Fruit fly (Drosophila melanogaster): ENCODE data around the gene mxt.

mxt gene

DNA sequence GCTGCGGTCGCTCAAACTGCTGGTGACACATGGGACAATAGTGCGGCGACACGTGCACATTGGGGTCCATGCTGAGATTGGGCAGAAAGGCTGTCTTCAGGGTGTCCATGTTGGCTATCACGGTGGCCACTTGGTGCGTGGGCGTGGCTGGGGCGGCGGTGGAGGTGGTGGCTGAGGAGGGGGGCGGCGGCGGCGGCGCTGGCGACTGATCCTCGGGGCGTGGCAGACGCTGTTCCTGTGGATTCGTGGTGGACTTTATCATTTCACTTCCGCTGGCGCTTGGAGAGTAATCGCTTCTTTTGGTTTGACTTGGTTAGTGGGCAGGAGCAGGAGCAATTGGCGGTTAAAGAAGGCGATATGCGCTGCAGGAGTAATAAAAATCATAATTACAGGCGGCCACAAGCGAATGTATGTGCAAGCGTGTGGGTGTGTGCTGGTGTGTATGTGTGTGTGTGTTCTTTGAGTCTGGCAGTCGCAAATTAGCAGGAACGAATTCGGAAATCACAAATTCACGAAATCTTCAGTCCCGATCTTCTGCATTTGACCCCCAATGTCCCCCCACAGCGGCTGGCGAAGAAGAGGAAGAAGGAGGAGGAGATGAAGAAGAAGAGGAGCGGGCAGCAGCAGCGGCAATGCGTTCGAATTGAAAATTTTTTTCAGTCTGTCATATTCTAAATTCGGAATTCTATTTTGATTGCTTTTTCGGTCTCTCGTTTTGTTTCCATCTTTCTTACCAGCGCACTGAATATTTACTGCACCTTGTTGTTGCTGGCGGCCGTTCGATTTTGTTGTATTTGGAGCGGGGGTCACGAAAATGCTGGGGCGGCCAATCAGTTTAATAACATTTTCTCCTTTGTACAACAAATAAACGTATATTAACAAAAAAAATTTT is 35.3 kb upstream of the mxt start:
- TF ChIP-seq psq (GFP tag; optimal IDR thresholded peaks at IDR 0.05) (peak; percentile 75), Jra (GFP tag; optimal IDR thresholded peaks at IDR 0.05) (no peak), Dfd (GFP tag; optimal IDR thresholded peaks at IDR 0.05) (peak; percentile 91), Rel (GFP tag; optimal IDR thresholded peaks at IDR 0.05) (no peak), Rel (tag; optimal IDR thresholded peaks at IDR 0.05) (peak; percentile 49), fru (GFP tag; optimal IDR thresholded peaks at IDR 0.05) (no peak), br (GFP tag; optimal IDR thresholded peaks at IDR 0.05) (no peak)

DNA sequence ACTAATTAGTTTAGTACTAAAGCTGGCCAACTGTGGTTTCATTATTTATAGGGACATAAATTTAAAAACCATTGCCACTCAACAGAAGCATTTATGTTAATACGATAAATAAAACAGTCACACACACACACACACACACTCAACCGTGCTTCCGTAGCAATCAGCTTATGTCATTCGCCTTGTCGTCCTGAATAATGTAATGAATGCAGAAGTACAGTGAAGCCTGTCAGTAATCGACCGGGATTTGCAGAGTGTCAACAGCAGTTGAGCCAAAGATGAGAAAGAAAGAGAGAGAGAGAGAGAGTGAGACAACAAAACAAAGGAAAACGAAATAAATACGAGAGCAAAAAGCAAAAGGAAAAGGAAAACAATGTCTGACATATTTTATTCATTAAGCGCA is 21.3 kb upstream of the mxt start:
- no peak for TF ChIP-seq sage (GFP tag; optimal IDR thresholded peaks at IDR 0.05)
- no peak for TF ChIP-seq Sp1 (GFP tag; optimal IDR thresholded peaks at IDR 0.05)
- no peak for TF ChIP-seq usp (GFP tag; optimal IDR thresholded peaks at IDR 0.05)
- no peak for TF ChIP-seq br (GFP tag; optimal IDR thresholded peaks at IDR 0.05)
- TF ChIP-seq sv (GFP tag; optimal IDR thresholded peaks at IDR 0.05): no peak
- TF ChIP-seq Rel (GFP tag; optimal IDR thresholded peaks at IDR 0.05): no peak
- TF ChIP-seq Rel (tag; optimal IDR thresholded peaks at IDR 0.05): no peak
- no peak for TF ChIP-seq OdsH (GFP tag; optimal IDR thresholded peaks at IDR 0.05)
- TF ChIP-seq fru (GFP tag; optimal IDR thresholded peaks at IDR 0.05): no peak
- no peak for TF ChIP-seq ey (GFP tag; optimal IDR thresholded peaks at IDR 0.05)
- TF ChIP-seq foxo (GFP tag; optimal IDR thresholded peaks at IDR 0.05): no peak
- no peak for TF ChIP-seq h (GFP tag; optimal IDR thresholded peaks at IDR 0.05)
- no peak for TF ChIP-seq CrebA (GFP tag; optimal IDR thresholded peaks at IDR 0.05; ENCODE audit: borderline replicate concordance)
- no peak for TF ChIP-seq lola (GFP tag; optimal IDR thresholded peaks at IDR 0.05)

DNA sequence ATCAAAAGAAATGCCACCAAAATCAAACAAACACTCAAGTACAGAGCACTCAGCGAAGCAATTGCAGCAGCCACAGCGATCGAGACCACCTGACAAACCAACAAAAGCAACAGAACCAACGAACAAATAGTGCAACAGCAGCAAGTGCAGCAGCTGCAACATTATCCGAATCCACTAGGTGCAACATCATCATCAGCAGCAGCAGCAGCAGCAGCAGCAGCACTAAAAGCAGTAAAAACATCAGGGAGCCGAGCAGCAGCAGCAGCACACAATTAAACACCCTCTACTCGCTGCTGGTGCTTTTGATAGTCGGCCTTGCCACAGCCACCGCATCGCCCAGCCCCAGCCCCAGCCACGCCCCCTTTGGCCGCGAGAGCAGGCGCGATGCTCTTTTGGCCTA is 18.3 kb upstream of the mxt start:
- no peak for TF ChIP-seq CG32264 (GFP tag; optimal IDR thresholded peaks at IDR 0.05)
- TF ChIP-seq psq (GFP tag; optimal IDR thresholded peaks at IDR 0.05): no peak
- no peak for TF ChIP-seq usp (GFP tag; optimal IDR thresholded peaks at IDR 0.05)
- peak; percentile 85 for TF ChIP-seq Dfd (GFP tag; optimal IDR thresholded peaks at IDR 0.05)
- no peak for TF ChIP-seq Hr83 (GFP tag; optimal IDR thresholded peaks at IDR 0.05; ENCODE audit: poor library complexity, severe bottlenecking)
- no peak for TF ChIP-seq fru (GFP tag; optimal IDR thresholded peaks at IDR 0.05)
- TF ChIP-seq Vsx2 (GFP tag; optimal IDR thresholded peaks at IDR 0.05; ENCODE audit: partially characterized antibody): no peak
- no peak for TF ChIP-seq dsf (GFP tag; optimal IDR thresholded peaks at IDR 0.05; ENCODE audit: borderline replicate concordance)

DNA sequence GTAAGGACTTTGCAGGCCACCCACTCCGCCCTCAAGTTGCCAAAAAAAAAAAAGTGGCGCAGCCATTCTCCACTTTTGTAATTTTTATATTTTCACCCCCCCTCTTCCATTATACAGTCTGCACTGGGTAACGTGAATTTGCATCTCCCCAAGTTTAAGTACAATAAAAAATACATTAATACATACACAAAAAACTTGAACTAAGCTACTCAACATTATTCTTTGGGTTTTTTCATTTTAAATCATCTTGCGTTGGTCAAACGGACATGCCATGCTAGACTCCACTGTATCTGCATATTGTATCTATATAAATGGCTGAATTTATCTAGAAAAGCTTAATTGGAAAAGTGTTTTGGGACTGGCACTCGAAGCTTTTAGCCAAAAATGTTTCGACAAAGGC is 14.4 kb upstream of the mxt start:
- TF ChIP-seq Vsx2 (GFP tag; optimal IDR thresholded peaks at IDR 0.05; ENCODE audit: partially characterized antibody): no peak
- TF ChIP-seq GATAd (GFP tag; optimal IDR thresholded peaks at IDR 0.05): no peak
- TF ChIP-seq Sp1 (GFP tag; optimal IDR thresholded peaks at IDR 0.05): no peak
- TF ChIP-seq CG9705 (GFP tag; optimal IDR thresholded peaks at IDR 0.05): no peak
- TF ChIP-seq ey (GFP tag; optimal IDR thresholded peaks at IDR 0.05): no peak
- peak in 1 of 2 experiments; percentile 10 for TF ChIP-seq foxo (GFP tag; optimal IDR thresholded peaks at IDR 0.05)
- TF ChIP-seq br (GFP tag; optimal IDR thresholded peaks at IDR 0.05): no peak
- peak; percentile 18 for TF ChIP-seq HLH106 (tag; optimal IDR thresholded peaks at IDR 0.05)

DNA sequence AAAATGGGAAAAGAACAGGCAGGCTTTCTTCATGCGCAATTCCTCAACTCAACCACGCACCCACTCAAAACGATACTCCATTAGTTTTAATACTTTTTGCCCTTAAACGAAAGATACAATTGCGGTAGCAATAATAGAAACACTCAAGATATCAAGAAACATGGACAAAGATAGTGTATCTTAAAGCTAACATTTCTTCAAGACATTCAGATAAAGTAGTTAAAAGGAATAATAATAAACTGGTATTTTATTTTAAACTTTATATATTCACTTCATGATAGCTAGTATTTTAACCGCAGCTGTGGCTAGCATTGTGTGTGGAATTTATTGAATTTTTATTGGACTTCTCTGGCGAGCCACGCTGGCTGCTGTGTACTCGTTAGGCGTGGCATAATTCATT is 9.0 kb upstream of the mxt start:
- TF ChIP-seq pan (optimal IDR thresholded peaks at IDR 0.05) (no peak), HLH106 (tag; optimal IDR thresholded peaks at IDR 0.05) (peak; percentile 8), Sp1 (GFP tag; optimal IDR thresholded peaks at IDR 0.05) (no peak), N (GFP tag; optimal IDR thresholded peaks at IDR 0.05) (no peak), OdsH (GFP tag; optimal IDR thresholded peaks at IDR 0.05) (peak; percentile 16), tai (GFP tag; optimal IDR thresholded peaks at IDR 0.05) (no peak), dmrt93B (GFP tag; optimal IDR thresholded peaks at IDR 0.05) (no peak), Dfd (GFP tag; optimal IDR thresholded peaks at IDR 0.05) (no peak), woc (GFP tag; optimal IDR thresholded peaks at IDR 0.05) (no peak), Hnf4 (GFP tag; optimal IDR thresholded peaks at IDR 0.05) (no peak), sage (GFP tag; optimal IDR thresholded peaks at IDR 0.05) (no peak), rgr (GFP tag; optimal IDR thresholded peaks at IDR 0.05) (peak; percentile 3), Vsx2 (GFP tag; optimal IDR thresholded peaks at IDR 0.05; ENCODE audit: partially characterized antibody) (no peak), h (GFP tag; optimal IDR thresholded peaks at IDR 0.05) (no peak), lola (GFP tag; optimal IDR thresholded peaks at IDR 0.05) (no peak), Rel (GFP tag; optimal IDR thresholded peaks at IDR 0.05) (no peak), Rel (tag; optimal IDR thresholded peaks at IDR 0.05) (no peak), Mio (GFP tag; optimal IDR thresholded peaks at IDR 0.05) (no peak), brk (GFP tag; optimal IDR thresholded peaks at IDR 0.05) (no peak), sv (GFP tag; optimal IDR thresholded peaks at IDR 0.05) (peak; percentile 13), Jra (GFP tag; optimal IDR thresholded peaks at IDR 0.05) (no peak), CG32264 (GFP tag; optimal IDR thresholded peaks at IDR 0.05) (no peak), psq (GFP tag; optimal IDR thresholded peaks at IDR 0.05) (no peak), dsf (GFP tag; optimal IDR thresholded peaks at IDR 0.05; ENCODE audit: borderline replicate concordance) (no peak), Hr78 (GFP tag; optimal IDR thresholded peaks at IDR 0.05) (no peak), Abd-B (GFP tag; optimal IDR thresholded peaks at IDR 0.05) (no peak), CrebA (GFP tag; optimal IDR thresholded peaks at IDR 0.05; ENCODE audit: borderline replicate concordance) (no peak), Myc (optimal IDR thresholded peaks at IDR 0.05) (no peak), GATAd (GFP tag; optimal IDR thresholded peaks at IDR 0.05) (no peak), jim (GFP tag; optimal IDR thresholded peaks at IDR 0.05) (no peak), Dif (GFP tag; optimal IDR thresholded peaks at IDR 0.05; ENCODE audit: partially characterized antibody) (no peak), fru (GFP tag; optimal IDR thresholded peaks at IDR 0.05) (no peak), CG9705 (GFP tag; optimal IDR thresholded peaks at IDR 0.05) (no peak)
